Fruit fly (Drosophila melanogaster) whole organism, prepupa: ENCODE measurements around the gene CG15408.

ENCODE experiments used
- CG10631 ChIP-seq: fragments of 200-800 bp; sonication (Bioruptor generic); optimal IDR thresholded peaks from 2 replicates; lab custom pipeline; 2016; ENCODE audit warnings: missing biosample characterization, missing genetic modification characterization
- CG10669 ChIP-seq: fragments of 200-800 bp; sonication (Bioruptor generic); optimal IDR thresholded peaks from 3 replicates; lab custom pipeline; 2018; ENCODE audit warnings: missing biosample characterization, mild to moderate bottlenecking, missing genetic modification characterization, moderate library complexity
- CG11762 ChIP-seq: fragments of 200-800 bp; sonication (Bioruptor generic); optimal IDR thresholded peaks from 3 replicates; lab custom pipeline; 2016; ENCODE audit warnings: missing biosample characterization, missing genetic modification characterization; ENCODE audit not compliant: insufficient read depth
- CG11902 ChIP-seq: fragments of 200-800 bp; sonication (Bioruptor generic); optimal IDR thresholded peaks from 3 replicates; lab custom pipeline; 2016; ENCODE audit warnings: missing biosample characterization, missing genetic modification characterization
- CG15336 ChIP-seq: fragments of 200-800 bp; sonication (Bioruptor generic); IDR thresholded peaks from 2 replicates; pipeline ENCODE4 v1.3.6; 2022; ENCODE audit warnings: missing biosample characterization, missing genetic modification characterization
- CG1621 ChIP-seq: fragments of 200-800 bp; sonication (Bioruptor generic); optimal IDR thresholded peaks from 3 replicates; lab custom pipeline; 2018; ENCODE audit warnings: missing biosample characterization, mild to moderate bottlenecking, missing genetic modification characterization
- CG3032 ChIP-seq: fragments of 200-800 bp; optimal IDR thresholded peaks from 2 replicates; lab custom pipeline; 2019; ENCODE audit warnings: missing biosample characterization, mild to moderate bottlenecking, missing genetic modification characterization, moderate library complexity
- CG31627 ChIP-seq: fragments of 200-800 bp; sonication (Bioruptor generic); optimal IDR thresholded peaks from 3 replicates; lab custom pipeline; 2016; ENCODE audit warnings: missing biosample characterization, missing genetic modification characterization
- CG34406 ChIP-seq: fragments of 200-800 bp; sonication (Bioruptor generic); optimal IDR thresholded peaks from 3 replicates; lab custom pipeline; 2016; ENCODE audit warnings: missing biosample characterization, missing genetic modification characterization
- CG3919 ChIP-seq: fragments of 200-800 bp; sonication (Bioruptor generic); optimal IDR thresholded peaks from 3 replicates; lab custom pipeline; 2016; ENCODE audit warnings: missing biosample characterization, missing genetic modification characterization
- CG4318 ChIP-seq: fragments of 200-800 bp; sonication (Bioruptor generic); optimal IDR thresholded peaks from 3 replicates; lab custom pipeline; 2017; ENCODE audit warnings: missing biosample characterization, mild to moderate bottlenecking, missing genetic modification characterization
- CG6276 ChIP-seq: fragments of 200-800 bp; sonication (Bioruptor generic); optimal IDR thresholded peaks from 2 replicates; lab custom pipeline; 2017; ENCODE audit warnings: missing biosample characterization, mild to moderate bottlenecking, missing genetic modification characterization
- CG6792 ChIP-seq: fragments of 200-800 bp; sonication (Bioruptor generic); optimal IDR thresholded peaks from 3 replicates; lab custom pipeline; 2016; ENCODE audit warnings: missing biosample characterization, missing genetic modification characterization
- CG8319 ChIP-seq: fragments of 200-800 bp; sonication (Bioruptor generic); optimal IDR thresholded peaks from 3 replicates; lab custom pipeline; 2016; ENCODE audit warnings: missing biosample characterization, missing genetic modification characterization
- CG8632 ChIP-seq: fragments of 200-800 bp; sonication (Bioruptor generic); optimal IDR thresholded peaks from 3 replicates; lab custom pipeline; 2016; ENCODE audit warnings: missing biosample characterization, missing genetic modification characterization
- Eip75B ChIP-seq: fragments of 200-800 bp; sonication (Bioruptor generic); optimal IDR thresholded peaks from 3 replicates; lab custom pipeline; 2016; ENCODE audit warnings: missing biosample characterization, missing genetic modification characterization
- Eip78C ChIP-seq: fragments of 200-800 bp; sonication (Bioruptor generic); peaks from one replicate; lab custom pipeline; 2016; ENCODE audit warnings: missing biosample characterization, missing genetic modification characterization
- Eip93F ChIP-seq: fragments of 200-800 bp; sonication (Bioruptor generic); optimal IDR thresholded peaks from 2 replicates; lab custom pipeline; 2016; ENCODE audit warnings: missing biosample characterization, mild to moderate bottlenecking, missing genetic modification characterization
- Ets21C ChIP-seq: fragments of 200-800 bp; sonication (Bioruptor generic); optimal IDR thresholded peaks from 3 replicates; lab custom pipeline; 2016; ENCODE audit warnings: missing biosample characterization, missing genetic modification characterization
- Ets96B ChIP-seq: fragments of 200-800 bp; optimal IDR thresholded peaks from 2 replicates; lab custom pipeline; 2019; ENCODE audit warnings: missing biosample characterization, mild to moderate bottlenecking, missing genetic modification characterization, moderate library complexity
- Gug ChIP-seq: fragments of 200-800 bp; sonication (Bioruptor generic); IDR thresholded peaks from 2 replicates; pipeline ENCODE4 v1.3.6; 2022; ENCODE audit warnings: missing biosample characterization, missing genetic modification characterization
- Lpt ChIP-seq: fragments of 200-800 bp; sonication (Bioruptor generic); optimal IDR thresholded peaks from 3 replicates; lab custom pipeline; 2016; ENCODE audit warnings: missing biosample characterization, missing genetic modification characterization
- OdsH ChIP-seq: fragments of 200-800 bp; sonication (Bioruptor generic); optimal IDR thresholded peaks from 3 replicates; lab custom pipeline; 2016; ENCODE audit warnings: missing biosample characterization, missing genetic modification characterization
- Smox ChIP-seq: fragments of 200-800 bp; sonication (Bioruptor generic); optimal IDR thresholded peaks from 3 replicates; lab custom pipeline; 2016; ENCODE audit warnings: missing biosample characterization, missing genetic modification characterization
- Sox102F ChIP-seq: fragments of 200-800 bp; sonication (Bioruptor generic); optimal IDR thresholded peaks from 2 replicates; lab custom pipeline; 2016; ENCODE audit warnings: missing biosample characterization, mild to moderate bottlenecking, missing genetic modification characterization
- Sox14 ChIP-seq: fragments of 200-800 bp; sonication (Bioruptor generic); optimal IDR thresholded peaks from 3 replicates; lab custom pipeline; 2016; ENCODE audit warnings: missing biosample characterization, missing genetic modification characterization
- Sox15 ChIP-seq: fragments of 200-800 bp; sonication (Bioruptor generic); optimal IDR thresholded peaks from 3 replicates; lab custom pipeline; 2016; ENCODE audit warnings: missing biosample characterization, missing genetic modification characterization
- achi ChIP-seq: fragments of 200-800 bp; sonication (Bioruptor generic); optimal IDR thresholded peaks from 3 replicates; lab custom pipeline; 2016; ENCODE audit warnings: missing biosample characterization, missing genetic modification characterization
- acj6 ChIP-seq: fragments of 200-800 bp; sonication (Bioruptor generic); optimal IDR thresholded peaks from 3 replicates; lab custom pipeline; 2016; ENCODE audit warnings: missing biosample characterization, missing genetic modification characterization
- cyc ChIP-seq: fragments of 200-800 bp; sonication (Bioruptor generic); optimal IDR thresholded peaks from 3 replicates; lab custom pipeline; 2016; ENCODE audit warnings: missing biosample characterization, missing genetic modification characterization
- dac ChIP-seq: fragments of 200-800 bp; sonication (Bioruptor generic); optimal IDR thresholded peaks from 2 replicates; lab custom pipeline; 2017; ENCODE audit warnings: missing biosample characterization, mild to moderate bottlenecking, missing genetic modification characterization
- dsx ChIP-seq: fragments of 200-800 bp; optimal IDR thresholded peaks from 3 replicates; lab custom pipeline; 2019; ENCODE audit warnings: missing biosample characterization, mild to moderate bottlenecking, missing genetic modification characterization, moderate library complexity; ENCODE audit not compliant: poor library complexity, severe bottlenecking
- eg ChIP-seq: fragments of 200-800 bp; sonication (Bioruptor generic); IDR thresholded peaks from 3 replicates; pipeline ENCODE4 v1.3.6; 2022; ENCODE audit warnings: missing biosample characterization, missing genetic modification characterization
- esn ChIP-seq: fragments of 200-800 bp; sonication (Bioruptor generic); optimal IDR thresholded peaks from 2 replicates; lab custom pipeline; 2016; ENCODE audit warnings: missing biosample characterization, mild to moderate bottlenecking, missing genetic modification characterization, moderate library complexity
- fd59A ChIP-seq: fragments of 200-800 bp; sonication (Bioruptor generic); optimal IDR thresholded peaks from 2 replicates; lab custom pipeline; 2017; ENCODE audit warnings: missing biosample characterization, mild to moderate bottlenecking, missing genetic modification characterization, missing genetic modification reagents
- fd85E ChIP-seq: fragments of 200-800 bp; sonication (Bioruptor generic); optimal IDR thresholded peaks from 3 replicates; lab custom pipeline; 2016; ENCODE audit warnings: missing biosample characterization, missing genetic modification characterization
- fkh ChIP-seq: fragments of 200-800 bp; sonication (Bioruptor generic); optimal IDR thresholded peaks from 3 replicates; lab custom pipeline; 2017; ENCODE audit warnings: missing biosample characterization, mild to moderate bottlenecking, missing genetic modification characterization, moderate library complexity
- lz ChIP-seq: fragments of 200-800 bp; sonication (Bioruptor generic); optimal IDR thresholded peaks from 3 replicates; lab custom pipeline; 2016; ENCODE audit warnings: missing biosample characterization, missing genetic modification characterization
- net ChIP-seq: fragments of 200-800 bp; sonication (Bioruptor generic); optimal IDR thresholded peaks from 3 replicates; lab custom pipeline; 2016; ENCODE audit warnings: missing biosample characterization, missing genetic modification characterization
- pdm3 ChIP-seq: fragments of 200-800 bp; sonication (Bioruptor generic); optimal IDR thresholded peaks from 3 replicates; lab custom pipeline; 2016; ENCODE audit warnings: missing biosample characterization, missing genetic modification characterization
- ss ChIP-seq, 2 experiments: fragments of 200-800 bp; sonication (Bioruptor generic); optimal IDR thresholded peaks; 2 replicates in 1 of 2; 3 replicates in 1 of 2; lab custom pipeline; 2017 to 2018; ENCODE audit warnings: mild to moderate bottlenecking in 2 of 2, missing biosample characterization in 2 of 2, missing genetic modification characterization in 2 of 2, moderate library complexity in 1 of 2
- svp ChIP-seq: fragments of 200-800 bp; sonication (Bioruptor generic); peaks from one replicate; lab custom pipeline; 2016; ENCODE audit warnings: missing biosample characterization, missing genetic modification characterization
- topi ChIP-seq: fragments of 200-800 bp; sonication (Bioruptor generic); optimal IDR thresholded peaks from 3 replicates; lab custom pipeline; 2016; ENCODE audit warnings: missing biosample characterization, missing genetic modification characterization
- vri ChIP-seq: fragments of 200-800 bp; sonication (Bioruptor generic); optimal IDR thresholded peaks from 3 replicates; lab custom pipeline; 2016; ENCODE audit warnings: missing biosample characterization, mild to moderate bottlenecking, missing genetic modification characterization

Gene CG15408

dm6 chr2L:3301755-3302499, 30.7 kb upstream of the CG15408 start (continued):
- peak; percentile 100 for TF ChIP-seq cyc
- peak; percentile 100 for TF ChIP-seq Eip75B (GFP tag; lab: Kevin White, UChicago)
- peak; percentile 100 for TF ChIP-seq CG10669 (GFP tag; lab: Kevin White, UChicago)
- peak; percentile 100 for TF ChIP-seq Ets96B (tag; lab: Kevin White, UChicago)
- peak; percentile 99 for TF ChIP-seq Lpt
- peak; percentile 100 for TF ChIP-seq acj6
- TF ChIP-seq CG6276 (GFP tag; lab: Kevin White, UChicago), result peak; percentile 99
- TF ChIP-seq CG11902, result peak; percentile 99
- TF ChIP-seq vri (GFP tag; lab: Kevin White, UChicago), result peak; percentile 99
- TF ChIP-seq Smox (GFP tag; lab: Kevin White, UChicago), result peak; percentile 99
- TF ChIP-seq CG31627 (GFP tag; lab: Kevin White, UChicago), result peak; percentile 100
- TF ChIP-seq eg, result peak; percentile 100
- TF ChIP-seq CG3919 (GFP tag; lab: Kevin White, UChicago), result peak; percentile 100
- peak; percentile 98 for TF ChIP-seq fd85E (GFP tag; lab: Kevin White, UChicago)
- peak; percentile 99 for TF ChIP-seq achi
- TF ChIP-seq ss (GFP tag; optimal IDR thresholded peaks at IDR 0.05; lab: Kevin White, UChicago), result peak; percentile 100
- peak; percentile 98 for TF ChIP-seq Eip93F
- TF ChIP-seq esn (GFP tag; lab: Kevin White, UChicago), result peak; percentile 100
- TF ChIP-seq CG3032 (tag; lab: Kevin White, UChicago), result peak; percentile 100
- TF ChIP-seq CG4318 (GFP tag; lab: Kevin White, UChicago), result peak; percentile 99
- TF ChIP-seq CG8319 (GFP tag; lab: Kevin White, UChicago), result peak; percentile 99
- peak; percentile 100 for TF ChIP-seq CG11762 (GFP tag; lab: Kevin White, UChicago)
- TF ChIP-seq CG1621 (tag; lab: Kevin White, UChicago), result peak; percentile 100
- peak; percentile 100 for TF ChIP-seq CG6792 (GFP tag; lab: Kevin White, UChicago)

DNA sequence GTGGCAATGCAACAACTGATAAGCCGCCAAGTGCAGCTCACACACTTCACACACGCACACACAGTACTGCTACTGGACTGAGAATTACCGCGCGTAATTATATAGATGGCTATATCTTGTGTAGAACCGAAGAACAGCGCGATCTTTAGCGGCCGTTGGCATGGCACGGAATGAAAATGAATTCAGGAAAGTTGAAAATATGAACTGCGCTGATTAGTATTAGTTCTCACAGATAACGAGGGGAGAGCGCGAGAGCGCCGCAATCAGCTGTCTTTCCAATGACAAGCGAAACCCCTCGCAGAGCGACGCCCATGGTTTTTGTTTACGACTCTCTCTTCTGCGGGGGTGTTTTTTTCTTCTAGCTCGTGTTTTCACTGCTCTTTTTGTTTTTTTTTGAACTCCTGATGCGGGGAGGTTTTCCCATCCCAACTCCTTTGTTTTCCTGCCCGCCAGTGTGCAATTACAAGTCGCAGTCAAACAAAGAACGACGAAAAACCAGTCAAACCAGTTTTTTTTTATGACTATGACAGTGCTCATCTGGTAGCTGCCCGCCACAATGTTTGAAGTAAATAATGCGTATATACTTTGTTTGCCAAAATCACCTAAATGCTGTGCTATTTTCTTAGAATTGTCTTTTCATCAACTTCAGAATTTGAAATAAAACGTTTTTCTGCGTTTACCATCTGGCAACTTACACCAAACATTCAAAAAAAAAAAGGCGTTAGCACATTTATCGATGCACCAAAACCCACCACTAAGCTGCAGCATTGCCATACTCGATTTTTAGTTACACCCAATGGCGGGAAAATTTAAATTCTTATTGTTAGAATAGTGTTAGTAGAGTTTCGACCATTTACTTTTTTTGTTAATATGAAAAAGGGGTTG, 29.4 kb upstream of the CG15408 start, which contains the start of gene CG9663:
TSS of gene CG9663 (minus strand) at position 173 of the 885 bp plus-strand sequence.
- TF ChIP-seq Gug, result 0 out of 2 replicates have a peak, but pooled peaks have one; percentile 9
- peak; percentile 57 for TF ChIP-seq OdsH (GFP tag; lab: Kevin White, UChicago)
- TF ChIP-seq Sox102F (GFP tag; lab: Kevin White, UChicago), result peak; percentile 80
- peak; percentile 83 for TF ChIP-seq net (GFP tag; lab: Kevin White, UChicago)
- peak; percentile 73 for TF ChIP-seq achi
- TF ChIP-seq CG10669 (GFP tag; lab: Kevin White, UChicago), result peak; percentile 72
- TF ChIP-seq Lpt, result peak; percentile 73
- TF ChIP-seq lz, result peak; percentile 73
- peak; percentile 61 for TF ChIP-seq fd59A
- TF ChIP-seq Eip78C (GFP tag; lab: Kevin White, UChicago), result peak; percentile 91
- peak; percentile 82 for TF ChIP-seq CG3919 (GFP tag; lab: Kevin White, UChicago)
- TF ChIP-seq CG6792 (GFP tag; lab: Kevin White, UChicago), result peak; percentile 80
- TF ChIP-seq CG31627 (GFP tag; lab: Kevin White, UChicago), result peak; percentile 52
- peak; percentile 77 for TF ChIP-seq CG3032 (tag; lab: Kevin White, UChicago)
- TF ChIP-seq cyc, result peak; percentile 65
- TF ChIP-seq dsx (GFP tag; lab: Kevin White, UChicago), result peak; percentile 71
- TF ChIP-seq eg, result peak; percentile 80; the same call in 2 of the 3 replicates
- peak; percentile 35 for TF ChIP-seq CG8632 (GFP tag; lab: Kevin White, UChicago)
- TF ChIP-seq Sox14 (GFP tag; lab: Kevin White, UChicago), result peak; percentile 86
- peak; percentile 62 for TF ChIP-seq Smox (GFP tag; lab: Kevin White, UChicago)
- TF ChIP-seq svp (GFP tag; lab: Kevin White, UChicago), result peak; percentile 93
- TF ChIP-seq CG15336 (GFP tag; lab: Robert Waterston, UW), result peak; percentile 70
- peak; percentile 88 to 92 for TF ChIP-seq ss (GFP tag; optimal IDR thresholded peaks at IDR 0.05; lab: Kevin White, UChicago)
- peak; percentile 68 for TF ChIP-seq pdm3
- peak; percentile 62 for TF ChIP-seq dac
- peak; percentile 54 for TF ChIP-seq Ets21C (GFP tag; lab: Kevin White, UChicago)
- TF ChIP-seq Sox15 (GFP tag; lab: Kevin White, UChicago), result peak; percentile 54
- peak; percentile 70 for TF ChIP-seq Ets96B (tag; lab: Kevin White, UChicago)
- peak; percentile 74 for TF ChIP-seq topi (GFP tag; lab: Kevin White, UChicago)
- TF ChIP-seq esn (GFP tag; lab: Kevin White, UChicago), result peak; percentile 72
- peak; percentile 38 for TF ChIP-seq CG34406 (GFP tag; lab: Kevin White, UChicago)
- peak; percentile 29 for TF ChIP-seq fd85E (GFP tag; lab: Kevin White, UChicago)
- peak; percentile 65 for TF ChIP-seq CG10631
- peak; percentile 76 for TF ChIP-seq fkh (GFP tag; lab: Kevin White, UChicago)
